Fruit fly (Drosophila melanogaster) whole organism, prepupa: ENCODE measurements around the gene CG3652.

Source experiments
- Blimp-1 ChIP-seq: fragments of 200-800 bp; sonication (Bioruptor generic); optimal IDR thresholded peaks from 3 replicates; lab custom pipeline; 2017; ENCODE audit warnings: missing biosample characterization, missing genetic modification characterization, mild to moderate bottlenecking, moderate library complexity, missing genetic modification reagents
- CG10631 ChIP-seq: fragments of 200-800 bp; sonication (Bioruptor generic); optimal IDR thresholded peaks from 2 replicates; lab custom pipeline; 2016; ENCODE audit warnings: missing biosample characterization, missing genetic modification characterization
- CG10669 ChIP-seq: fragments of 200-800 bp; sonication (Bioruptor generic); optimal IDR thresholded peaks from 3 replicates; lab custom pipeline; 2018; ENCODE audit warnings: missing biosample characterization, mild to moderate bottlenecking, missing genetic modification characterization, moderate library complexity
- CG15336 ChIP-seq: fragments of 200-800 bp; sonication (Bioruptor generic); IDR thresholded peaks from 2 replicates; pipeline ENCODE4 v1.3.6; 2022; ENCODE audit warnings: missing biosample characterization, missing genetic modification characterization
- CG6808 ChIP-seq: fragments of 200-800 bp; sonication (Bioruptor generic); optimal IDR thresholded peaks from 3 replicates; lab custom pipeline; 2017; ENCODE audit warnings: missing biosample characterization, missing genetic modification characterization, mild to moderate bottlenecking, moderate library complexity, missing genetic modification reagents
- CG6854 ChIP-seq: fragments of 200-800 bp; sonication (Bioruptor generic); optimal IDR thresholded peaks from 2 replicates; lab custom pipeline; 2017; ENCODE audit warnings: missing biosample characterization, mild to moderate bottlenecking, missing genetic modification characterization
- CG9139 ChIP-seq: fragments of 200-800 bp; sonication (Bioruptor generic); optimal IDR thresholded peaks from 3 replicates; lab custom pipeline; 2017; ENCODE audit warnings: missing biosample characterization, mild to moderate bottlenecking, missing genetic modification characterization
- Gug ChIP-seq: fragments of 200-800 bp; sonication (Bioruptor generic); IDR thresholded peaks from 2 replicates; pipeline ENCODE4 v1.3.6; 2022; ENCODE audit warnings: missing biosample characterization, missing genetic modification characterization
- achi ChIP-seq: fragments of 200-800 bp; sonication (Bioruptor generic); optimal IDR thresholded peaks from 3 replicates; lab custom pipeline; 2016; ENCODE audit warnings: missing biosample characterization, missing genetic modification characterization
- dsx ChIP-seq: fragments of 200-800 bp; optimal IDR thresholded peaks from 3 replicates; lab custom pipeline; 2019; ENCODE audit warnings: missing biosample characterization, mild to moderate bottlenecking, missing genetic modification characterization, moderate library complexity; ENCODE audit not compliant: poor library complexity, severe bottlenecking
- lz ChIP-seq: fragments of 200-800 bp; sonication (Bioruptor generic); optimal IDR thresholded peaks from 3 replicates; lab custom pipeline; 2016; ENCODE audit warnings: missing biosample characterization, missing genetic modification characterization
- pdm3 ChIP-seq: fragments of 200-800 bp; sonication (Bioruptor generic); optimal IDR thresholded peaks from 3 replicates; lab custom pipeline; 2016; ENCODE audit warnings: missing biosample characterization, missing genetic modification characterization
- svp ChIP-seq: fragments of 200-800 bp; sonication (Bioruptor generic); peaks from one replicate; lab custom pipeline; 2016; ENCODE audit warnings: missing biosample characterization, missing genetic modification characterization

- TF ChIP-seq CG10669, result peak; percentile 51
- no peak for TF ChIP-seq Gug (GFP tag; lab: Robert Waterston, UW)
- TF ChIP-seq pdm3 (GFP tag; lab: Kevin White, UChicago), result peak; percentile 15
- TF ChIP-seq CG10631 (GFP tag; lab: Kevin White, UChicago), result peak; percentile 43
- no peak for TF ChIP-seq CG9139
- 0 out of 2 replicates have a peak, but pooled peaks have one; percentile 42 for TF ChIP-seq CG15336
- peak; percentile 35 for TF ChIP-seq lz
- peak; percentile 27 for TF ChIP-seq CG6808 (GFP tag; lab: Kevin White, UChicago)
- peak; percentile 42 for TF ChIP-seq dsx (GFP tag; lab: Kevin White, UChicago)
- TF ChIP-seq CG6854, result no peak
- no peak for TF ChIP-seq Blimp-1
- peak; percentile 74 for TF ChIP-seq svp (GFP tag; lab: Kevin White, UChicago)
- TF ChIP-seq achi (GFP tag; lab: Kevin White, UChicago), result peak; percentile 37
Observed at dm6 chr2L:4350683-4351324, 42.9 kb downstream of the CG3652 start.
